Fruit fly (Drosophila melanogaster): ENCODE results near the gene Tgs1.
A peak's percentile ranks its signal among the peaks of the same experiment; 100 is the strongest.

DNA sequence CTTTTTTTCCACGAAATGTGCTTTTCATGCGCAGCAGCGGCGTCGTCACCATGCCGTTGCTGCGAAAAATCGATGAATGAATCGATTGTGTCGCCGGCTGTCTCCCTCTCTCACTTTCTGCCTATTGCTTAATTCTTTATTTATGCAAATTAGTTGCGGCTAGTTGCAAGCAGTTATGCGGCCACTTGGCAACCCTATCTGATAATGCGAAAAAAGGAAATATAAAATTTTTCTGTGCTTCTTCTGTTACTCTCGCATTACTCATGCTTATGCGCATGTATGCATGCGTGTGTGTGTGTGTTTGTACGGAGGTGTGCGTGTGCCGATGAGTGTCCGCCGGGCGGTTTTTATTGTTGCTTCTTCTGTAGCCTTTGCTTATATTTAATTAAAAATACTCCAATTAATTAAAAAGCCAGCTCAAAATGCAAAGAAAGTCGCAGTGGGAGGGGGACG is 11.6 kb upstream of the Tgs1 start:
- no peak for TF ChIP-seq Blimp-1 (GFP tag; optimal IDR thresholded peaks at IDR 0.05)
- no peak for TF ChIP-seq svp (GFP tag)
- peak; percentile 40 for TF ChIP-seq pdm3 (GFP tag; optimal IDR thresholded peaks at IDR 0.05)
- TF ChIP-seq Hr39 (GFP tag; optimal IDR thresholded peaks at IDR 0.05): peak; percentile 39
- no peak; the same call in 1 of the 3 replicates for TF ChIP-seq CG8119 (GFP tag; IDR thresholded peaks at IDR 0.05)
- peak; percentile 44 for TF ChIP-seq esn (GFP tag; optimal IDR thresholded peaks at IDR 0.05)
- TF ChIP-seq Eip75B (GFP tag; optimal IDR thresholded peaks at IDR 0.05): peak; percentile 14
- peak; percentile 11 for TF ChIP-seq dac (GFP tag; optimal IDR thresholded peaks at IDR 0.05)
- peak; percentile 53 for TF ChIP-seq Met (GFP tag; optimal IDR thresholded peaks at IDR 0.05)
- TF ChIP-seq Hr38 (GFP tag; optimal IDR thresholded peaks at IDR 0.05): no peak
